Worm (Caenorhabditis elegans) whole organism, L3 larva: Measurements from ENCODE around the gene F40F8.1.

Experiments used
- R02D3.7 ChIP-seq: fragments of 150-350 bp; optimal IDR thresholded peaks from 2 replicates; lab custom pipeline; 2014; ENCODE audit warnings: missing biosample characterization, missing genetic modification characterization
- aly-2 ChIP-seq: fragments of 150-350 bp; optimal IDR thresholded peaks from 2 replicates; lab custom pipeline; 2014; ENCODE audit warnings: missing biosample characterization, missing genetic modification characterization
- egl-27 ChIP-seq: sonication (generic microtip); optimal IDR thresholded peaks from 4 replicates; lab custom pipeline; 2017; ENCODE audit warnings: missing biosample characterization, missing genetic modification reagents, missing genetic modification characterization
- elt-1 ChIP-seq: fragments of 150-350 bp; optimal IDR thresholded peaks from 2 replicates; lab custom pipeline; 2014; ENCODE audit warnings: missing biosample characterization, missing genetic modification characterization
- elt-2 ChIP-seq: sonication (generic microtip); optimal IDR thresholded peaks from 2 replicates; lab custom pipeline; 2016; ENCODE audit warnings: missing genetic modification reagents, mild to moderate bottlenecking, missing genetic modification characterization, missing compliant biosample characterization
- elt-3 ChIP-seq, 3 experiments: fragments of 150-350 bp in 1 of 3; sonication (generic microtip) in 2 of 3; optimal IDR thresholded peaks; 2 replicates in 2 of 3; 4 replicates in 1 of 3; lab custom pipeline; 2014 to 2017; ENCODE audit warnings: missing biosample characterization in 3 of 3, missing genetic modification characterization in 3 of 3
- fkh-10 ChIP-seq: sonication (generic microtip); optimal IDR thresholded peaks from 2 replicates; lab custom pipeline; 2017; ENCODE audit warnings: missing biosample characterization, missing genetic modification reagents, missing genetic modification characterization
- lin-39 ChIP-seq: fragments of 150-350 bp; optimal IDR thresholded peaks from 2 replicates; lab custom pipeline; 2018; ENCODE audit warnings: missing biosample characterization, missing genetic modification reagents, missing genetic modification characterization
- nfya-1 ChIP-seq: sonication (generic microtip); optimal IDR thresholded peaks from 2 replicates; lab custom pipeline; 2017; ENCODE audit warnings: missing genetic modification characterization, mild to moderate bottlenecking, missing compliant biosample characterization, antibody characterized with exemption, moderate library complexity; ENCODE audit not compliant: insufficient read depth
- nhr-28 ChIP-seq: fragments of 150-350 bp; optimal IDR thresholded peaks from 2 replicates; lab custom pipeline; 2014; ENCODE audit warnings: missing biosample characterization, missing genetic modification characterization
- nhr-77 ChIP-seq: fragments of 150-350 bp; optimal IDR thresholded peaks from 2 replicates; lab custom pipeline; 2014; ENCODE audit warnings: missing biosample characterization, missing genetic modification characterization
- pqm-1 ChIP-seq: fragments of 150-350 bp; optimal IDR thresholded peaks from 2 replicates; lab custom pipeline; 2017; ENCODE audit warnings: missing biosample characterization, missing genetic modification characterization, inconsistent platforms
- skn-1 ChIP-seq: fragments of 150-350 bp; optimal IDR thresholded peaks from 2 replicates; lab custom pipeline; 2014; ENCODE audit warnings: missing biosample characterization, missing genetic modification characterization
- unc-62 ChIP-seq: fragments of 150-350 bp; sonication (generic microtip); optimal IDR thresholded peaks from 4 replicates; lab custom pipeline; 2014; ENCODE audit warnings: missing biosample characterization, missing genetic modification reagents, missing genetic modification characterization

DNA sequence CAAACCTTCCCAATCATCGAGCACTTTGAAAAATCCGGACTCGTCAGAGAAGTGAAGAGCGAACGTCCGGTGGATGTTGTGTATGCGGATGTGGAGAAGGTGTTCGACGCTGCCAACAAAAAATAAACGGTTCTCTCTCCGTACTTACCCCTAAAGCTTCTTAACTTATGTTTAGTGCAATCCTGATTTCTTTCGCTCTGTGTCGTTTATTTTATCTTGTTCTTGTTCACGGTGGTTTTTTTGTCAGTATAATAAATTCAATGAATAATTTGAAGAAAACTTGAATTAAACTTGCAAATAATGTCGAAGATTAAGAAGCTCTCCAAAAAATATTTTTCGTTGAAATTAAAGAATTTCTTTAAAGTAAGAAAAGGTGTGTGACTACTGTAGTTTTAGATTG is 1.5 kb downstream of the F40F8.1 start, which contains the start of gene F40F8.3:
- TF ChIP-seq elt-3 (tag; optimal IDR thresholded peaks at IDR 0.05; lab: Kevin White, UChicago) (no peak), fkh-10 (no peak), elt-1 (tag; lab: Kevin White, UChicago) (no peak), lin-39 (no peak), nfya-1 (tag; lab: Kevin White, UChicago) (no peak), nhr-28 (tag; lab: Kevin White, UChicago) (no peak), R02D3.7 (tag; lab: Kevin White, UChicago) (no peak), unc-62 (GFP tag; lab: Kevin White, UChicago) (no peak), skn-1 (tag; lab: Kevin White, UChicago) (no peak), nhr-77 (no peak), elt-2 (tag; lab: Kevin White, UChicago) (no peak), aly-2 (tag; lab: Kevin White, UChicago) (no peak), pqm-1 (no peak), egl-27 (tag; lab: Kevin White, UChicago) (no peak)
